Fruit fly (Drosophila melanogaster): ENCODE results near the gene ninaD.

The ninaD gene

DNA sequence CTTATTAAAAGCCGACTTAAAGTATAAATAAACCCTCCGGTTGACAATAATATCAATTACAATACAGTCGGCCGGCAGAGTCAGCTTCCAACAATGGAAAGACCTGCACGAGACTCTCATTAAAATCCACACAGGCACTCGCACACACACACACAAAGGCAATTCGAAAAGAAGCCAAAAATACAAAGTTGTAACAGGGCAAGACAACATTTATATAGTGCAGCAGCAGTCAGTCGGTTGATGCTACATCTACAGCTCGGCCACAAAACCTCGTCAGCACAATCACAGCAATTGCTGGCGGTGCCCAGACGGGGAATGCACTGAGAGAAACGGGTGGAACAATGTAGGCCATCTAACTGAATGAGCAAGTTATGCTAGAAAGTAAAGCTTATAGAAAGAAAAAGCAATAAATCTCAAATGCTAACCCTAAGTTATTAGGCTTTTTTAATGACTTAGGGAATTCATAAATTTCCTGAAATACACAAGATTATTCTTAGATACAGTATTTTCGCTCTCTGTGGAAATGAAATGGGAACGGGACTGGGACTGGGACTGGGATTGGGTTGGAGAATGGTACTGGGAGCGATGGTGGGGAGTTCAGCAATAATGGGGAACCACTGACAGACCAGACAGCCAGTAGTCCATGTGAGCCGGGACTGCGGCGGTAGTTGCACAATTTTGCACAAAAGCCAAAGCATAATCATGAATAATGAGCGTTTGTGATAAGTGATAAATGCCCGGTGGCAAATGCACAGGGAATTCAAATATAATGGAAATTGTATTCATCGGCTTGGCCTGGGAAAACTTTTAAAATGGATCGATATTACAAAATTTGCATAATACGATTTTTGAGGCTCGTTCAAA, 40.2 kb downstream of the ninaD start:
- TF ChIP-seq CG8159 (tag; optimal IDR thresholded peaks at IDR 0.05), result peak; percentile 97
- TF ChIP-seq CG17806 (tag; optimal IDR thresholded peaks at IDR 0.05), result peak; percentile 98
- peak; percentile 97 for TF ChIP-seq CG8301 (tag; optimal IDR thresholded peaks at IDR 0.05)
- TF ChIP-seq CG32121 (GFP tag; IDR thresholded peaks at IDR 0.05), result peak; percentile 96
- TF ChIP-seq Snoo (tag; optimal IDR thresholded peaks at IDR 0.05), result peak; percentile 94
- TF ChIP-seq CG10348 (GFP tag; IDR thresholded peaks at IDR 0.05), result peak; percentile 81
- peak; percentile 98 for TF ChIP-seq CG4496 (GFP tag; IDR thresholded peaks at IDR 0.05)
- TF ChIP-seq Ets98B (GFP tag; IDR thresholded peaks at IDR 0.05), result peak; percentile 97
- peak; percentile 98 for TF ChIP-seq CG14655 (GFP tag; optimal IDR thresholded peaks at IDR 0.05)
- peak; percentile 98 for TF ChIP-seq Pif1A (GFP tag; optimal IDR thresholded peaks at IDR 0.05)
- peak; percentile 95 for TF ChIP-seq CG12605 (GFP tag; IDR thresholded peaks at IDR 0.05)
- peak; percentile 94 for TF ChIP-seq gl (tag; optimal IDR thresholded peaks at IDR 0.05)
- TF ChIP-seq CG9948 (tag; optimal IDR thresholded peaks at IDR 0.05), result peak; percentile 97
- TF ChIP-seq CG34367 (tag; optimal IDR thresholded peaks at IDR 0.05), result peak; percentile 95
- TF ChIP-seq fd96Ca (GFP tag; IDR thresholded peaks at IDR 0.05), result peak; percentile 98
- peak; percentile 91 for TF ChIP-seq CG13204 (GFP tag; optimal IDR thresholded peaks at IDR 0.05)
- TF ChIP-seq Pif1B (GFP tag; optimal IDR thresholded peaks at IDR 0.05), result peak; percentile 97
- TF ChIP-seq D1 (tag; optimal IDR thresholded peaks at IDR 0.05), result peak; percentile 96
- peak; percentile 98 for TF ChIP-seq CG15710 (tag; optimal IDR thresholded peaks at IDR 0.05)
- peak; percentile 75 for TF ChIP-seq EcR (GFP tag; optimal IDR thresholded peaks at IDR 0.05)
- TF ChIP-seq rn (GFP tag; IDR thresholded peaks at IDR 0.05), result no peak; the same call in none of the 2 replicates

DNA sequence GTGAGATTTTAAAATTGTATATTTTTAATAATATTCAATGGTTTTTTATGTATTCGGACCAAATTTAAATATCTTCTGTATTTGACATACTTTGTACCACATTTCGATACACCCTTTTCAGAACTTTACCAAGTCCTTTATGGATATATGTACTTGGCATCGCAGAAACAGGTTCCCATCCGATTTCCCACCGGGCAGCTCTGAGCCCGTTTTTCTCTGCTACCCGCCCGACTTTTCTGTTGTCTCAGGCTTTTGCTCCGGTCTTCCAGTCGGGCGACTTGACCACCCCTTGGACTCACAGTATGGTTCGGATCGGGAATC, 40.8 kb downstream of the ninaD start:
- TF ChIP-seq CG12605 (GFP tag; IDR thresholded peaks at IDR 0.05) (no peak), CG17806 (tag; optimal IDR thresholded peaks at IDR 0.05) (peak; percentile 73), CG10348 (GFP tag; IDR thresholded peaks at IDR 0.05) (peak; percentile 37; the same call in 1 of the 2 replicates), Pif1A (GFP tag; optimal IDR thresholded peaks at IDR 0.05) (peak; percentile 10), gl (tag; optimal IDR thresholded peaks at IDR 0.05) (no peak), fd96Ca (GFP tag; IDR thresholded peaks at IDR 0.05) (peak; percentile 44; the same call in 2 of the 3 replicates), EcR (GFP tag; optimal IDR thresholded peaks at IDR 0.05) (peak; percentile 12), Pif1B (GFP tag; optimal IDR thresholded peaks at IDR 0.05) (peak; percentile 39), CG9948 (tag; optimal IDR thresholded peaks at IDR 0.05) (peak; percentile 81), CG14655 (GFP tag; optimal IDR thresholded peaks at IDR 0.05) (peak; percentile 79), CG15710 (tag; optimal IDR thresholded peaks at IDR 0.05) (peak; percentile 71), Snoo (tag; optimal IDR thresholded peaks at IDR 0.05) (no peak), CG4496 (GFP tag; IDR thresholded peaks at IDR 0.05) (0 out of 3 replicates have a peak, but pooled peaks have one; percentile 6), CG8159 (tag; optimal IDR thresholded peaks at IDR 0.05) (peak; percentile 81), CG32121 (GFP tag; IDR thresholded peaks at IDR 0.05) (peak; percentile 19; the same call in 1 of the 2 replicates), CG34367 (tag; optimal IDR thresholded peaks at IDR 0.05) (peak; percentile 81), CG8301 (tag; optimal IDR thresholded peaks at IDR 0.05) (peak; percentile 77), CG13204 (GFP tag; optimal IDR thresholded peaks at IDR 0.05) (no peak), D1 (tag; optimal IDR thresholded peaks at IDR 0.05) (no peak)

dm6 chr2L:18122920-18123319, 41.5 kb downstream of the ninaD start:
- TF ChIP-seq CG8301 (tag; optimal IDR thresholded peaks at IDR 0.05) (no peak), D1 (tag; optimal IDR thresholded peaks at IDR 0.05) (no peak), CG9948 (tag; optimal IDR thresholded peaks at IDR 0.05) (no peak), Pif1B (GFP tag; optimal IDR thresholded peaks at IDR 0.05) (no peak)

DNA sequence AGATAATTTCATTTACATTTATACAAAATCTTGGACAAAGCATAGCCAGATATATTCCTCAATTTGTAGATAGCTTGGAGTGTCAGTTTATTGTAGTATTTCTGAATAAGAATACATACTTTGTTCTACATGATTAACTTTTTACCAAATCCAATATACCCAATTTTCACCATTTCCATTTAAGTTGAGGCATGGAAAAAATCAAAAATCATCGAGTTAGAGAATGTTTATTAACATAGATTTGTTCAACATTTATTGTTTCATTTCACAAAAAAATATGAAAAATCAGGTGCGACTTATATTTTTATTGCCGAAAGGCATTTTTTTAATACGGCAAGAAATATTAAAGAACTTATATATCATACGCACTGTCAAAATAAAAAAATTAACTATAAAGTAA, 44.2 kb downstream of the ninaD start, which contains the start of gene Grl36b:
Gene Grl36b, minus strand, starts transcription at position 101 of the 400 bp plus-strand sequence.
- TF ChIP-seq CG34367 (tag; optimal IDR thresholded peaks at IDR 0.05) (no peak), Snoo (tag; optimal IDR thresholded peaks at IDR 0.05) (no peak), D1 (tag; optimal IDR thresholded peaks at IDR 0.05) (no peak), CG14655 (GFP tag; optimal IDR thresholded peaks at IDR 0.05) (no peak), Pif1A (GFP tag; optimal IDR thresholded peaks at IDR 0.05) (no peak), gl (tag; optimal IDR thresholded peaks at IDR 0.05) (no peak), CG15710 (tag; optimal IDR thresholded peaks at IDR 0.05) (no peak), Pif1B (GFP tag; optimal IDR thresholded peaks at IDR 0.05) (no peak), CG10348 (GFP tag; IDR thresholded peaks at IDR 0.05) (no peak), CG12605 (GFP tag; IDR thresholded peaks at IDR 0.05) (no peak), CG13204 (GFP tag; optimal IDR thresholded peaks at IDR 0.05) (no peak), CG9948 (tag; optimal IDR thresholded peaks at IDR 0.05) (no peak), EcR (GFP tag; optimal IDR thresholded peaks at IDR 0.05) (no peak), CG8159 (tag; optimal IDR thresholded peaks at IDR 0.05) (no peak)
